Worm (Caenorhabditis elegans): ENCODE results near the gene T10D4.6.

T10D4.6 gene

DNA sequence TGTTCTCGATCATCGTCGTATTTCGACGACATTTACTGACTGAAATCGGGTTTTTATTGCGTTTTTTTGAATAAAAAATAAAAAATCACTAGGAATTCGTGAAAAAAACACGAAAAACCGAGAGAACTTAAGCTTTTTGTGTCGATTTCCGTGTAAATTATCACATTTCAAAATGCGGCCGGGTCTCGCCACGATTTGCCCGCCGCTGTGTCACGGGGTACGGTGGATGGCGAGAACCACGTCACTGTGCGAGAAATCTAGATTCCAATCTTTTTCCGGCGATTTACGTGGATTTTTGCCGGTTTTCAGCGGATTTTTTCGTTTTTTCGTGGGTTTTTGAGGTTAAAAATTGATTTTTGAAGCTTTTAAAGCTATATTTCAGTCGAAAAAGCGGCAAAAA, 42.2 kb upstream of the T10D4.6 start, which contains the start of gene Y25C1A.8 (continued):
- TF ChIP-seq C38D4.7 (GFP tag; optimal IDR thresholded peaks at IDR 0.05), result peak; percentile 20
- TF ChIP-seq ceh-22 (tag; optimal IDR thresholded peaks at IDR 0.05), result no peak
- peak; percentile 80 for TF ChIP-seq unc-42 (tag; optimal IDR thresholded peaks at IDR 0.05)
- no peak for TF ChIP-seq fkh-10 (GFP tag; optimal IDR thresholded peaks at IDR 0.05)
- no peak for TF ChIP-seq hlh-13 (GFP tag; optimal IDR thresholded peaks at IDR 0.05)
- TF ChIP-seq elt-4 (tag; optimal IDR thresholded peaks at IDR 0.05), result no peak
- TF ChIP-seq ahr-1 (tag; optimal IDR thresholded peaks at IDR 0.05), result no peak
- TF ChIP-seq che-1 (tag; optimal IDR thresholded peaks at IDR 0.05), result peak; percentile 15
- no peak for TF ChIP-seq syd-9 (tag; optimal IDR thresholded peaks at IDR 0.05)
- peak; percentile 82 for TF ChIP-seq hlh-30 (tag; optimal IDR thresholded peaks at IDR 0.05; ENCODE audit: insufficient read depth)
- TF ChIP-seq sdc-2 (tag; optimal IDR thresholded peaks at IDR 0.05), result no peak
- no peak for TF ChIP-seq mec-3 (tag; optimal IDR thresholded peaks at IDR 0.05; ENCODE audit: borderline replicate concordance)
- peak; percentile 52; the same call in 1 of the 2 replicates for TF ChIP-seq unc-3 (GFP tag; conservative IDR thresholded peaks at IDR 0.05)
- TF ChIP-seq unc-3 (tag; optimal IDR thresholded peaks at IDR 0.05), result peak; percentile 38
- TF ChIP-seq nhr-232 (tag; optimal IDR thresholded peaks at IDR 0.05), result no peak
- TF ChIP-seq ets-4 (tag; optimal IDR thresholded peaks at IDR 0.05), result no peak
- TF ChIP-seq ceh-34 (tag; optimal IDR thresholded peaks at IDR 0.05), result peak; percentile 93
- no peak for TF ChIP-seq madf-2 (tag; optimal IDR thresholded peaks at IDR 0.05)
- no peak for TF ChIP-seq sox-2 (GFP tag; IDR thresholded peaks at IDR 0.05)
- no peak for TF ChIP-seq ceh-24 (tag; optimal IDR thresholded peaks at IDR 0.05)
- peak; percentile 35 for TF ChIP-seq C08G9.2 (tag; optimal IDR thresholded peaks at IDR 0.05)
- TF ChIP-seq nfya-1 (tag; optimal IDR thresholded peaks at IDR 0.05), result peak; percentile 94
- TF ChIP-seq eyg-1 (tag; optimal IDR thresholded peaks at IDR 0.05), result no peak
- TF ChIP-seq tbx-7 (tag; optimal IDR thresholded peaks at IDR 0.05), result no peak
- TF ChIP-seq pha-4 (tag; optimal IDR thresholded peaks at IDR 0.05), result no peak
- no peak for TF ChIP-seq pat-9 (tag; optimal IDR thresholded peaks at IDR 0.05)
- no peak for TF ChIP-seq hlh-6 (tag; optimal IDR thresholded peaks at IDR 0.05)
- TF ChIP-seq nhr-11 (tag; optimal IDR thresholded peaks at IDR 0.05), result no peak
- peak; percentile 53 for TF ChIP-seq sox-4 (tag; optimal IDR thresholded peaks at IDR 0.05)
- TF ChIP-seq ceh-9 (tag; optimal IDR thresholded peaks at IDR 0.05), result no peak
- peak; percentile 38 for TF ChIP-seq ceh-6 (GFP tag; optimal IDR thresholded peaks at IDR 0.05)
- peak; percentile 71 for TF ChIP-seq unc-55 (GFP tag; optimal IDR thresholded peaks at IDR 0.05)
- TF ChIP-seq rnt-1 (tag; optimal IDR thresholded peaks at IDR 0.05), result peak; percentile 59
- no peak for TF ChIP-seq pag-3 (tag; optimal IDR thresholded peaks at IDR 0.05; ENCODE audit: borderline replicate concordance)
- TF ChIP-seq ama-1 (optimal IDR thresholded peaks at IDR 0.05), result no peak

ce11 chrII:3078496-3078895, 40.6 kb upstream of the T10D4.6 start, which contains the start of gene copb-1:
Gene copb-1 (plus strand): TSS chrII:3078796.
- TF ChIP-seq T23F11.4 (GFP tag; optimal IDR thresholded peaks at IDR 0.05) (no peak), rnt-1 (tag; optimal IDR thresholded peaks at IDR 0.05) (no peak), K09A11.1 (tag; optimal IDR thresholded peaks at IDR 0.05; ENCODE audit: insufficient read depth) (no peak), ets-4 (tag; optimal IDR thresholded peaks at IDR 0.05) (no peak), ceh-24 (tag; optimal IDR thresholded peaks at IDR 0.05) (no peak), syd-9 (tag; optimal IDR thresholded peaks at IDR 0.05) (no peak), unc-42 (tag; optimal IDR thresholded peaks at IDR 0.05) (no peak), ceh-30 (tag; optimal IDR thresholded peaks at IDR 0.05) (no peak), pag-3 (tag; optimal IDR thresholded peaks at IDR 0.05; ENCODE audit: borderline replicate concordance) (no peak), tbx-7 (tag; optimal IDR thresholded peaks at IDR 0.05) (no peak), npax-4 (tag; optimal IDR thresholded peaks at IDR 0.05) (no peak), dmd-4 (tag; optimal IDR thresholded peaks at IDR 0.05; ENCODE audit: borderline replicate concordance) (no peak), dve-1 (tag; optimal IDR thresholded peaks at IDR 0.05) (no peak), pha-4 (tag; optimal IDR thresholded peaks at IDR 0.05) (no peak), C38D4.7 (GFP tag; optimal IDR thresholded peaks at IDR 0.05) (no peak)
